Worm (Caenorhabditis elegans) whole organism, midembryonic: ENCODE results near the gene set-17.

ENCODE experiments used
- T22C8.4 ChIP-seq: fragments of 200-800 bp; sonication (Bioruptor generic); IDR thresholded peaks from 2 replicates; pipeline ENCODE4 v1.3.6; 2022; ENCODE audit warnings: missing genetic modification characterization, missing compliant biosample characterization
- cog-1 ChIP-seq: sonication (generic microtip); optimal IDR thresholded peaks from 2 replicates; lab custom pipeline; 2016; ENCODE audit warnings: missing genetic modification characterization, missing compliant biosample characterization
- flt-1 ChIP-seq: fragments of 200-800 bp; sonication (Bioruptor generic); IDR thresholded peaks from 2 replicates; pipeline ENCODE4 v1.3.6; 2022; ENCODE audit warnings: missing genetic modification characterization, missing compliant biosample characterization
- klf-2 ChIP-seq: fragments of 200-800 bp; sonication (Bioruptor generic); conservative IDR thresholded peaks from 2 replicates; pipeline ENCODE4 v1.3.6; 2022; ENCODE audit warnings: missing genetic modification reagents, missing genetic modification characterization, missing compliant biosample characterization
- med-1 ChIP-seq: sonication (generic microtip); optimal IDR thresholded peaks from 2 replicates; lab custom pipeline; 2017; ENCODE audit warnings: missing genetic modification characterization, mild to moderate bottlenecking, missing compliant biosample characterization, antibody characterized with exemption, missing genetic modification reagents; ENCODE audit not compliant: insufficient read depth
- ref-1 ChIP-seq: fragments of 200-800 bp; sonication (Bioruptor generic); conservative IDR thresholded peaks from 2 replicates; pipeline ENCODE4 v1.3.6; 2022; ENCODE audit warnings: missing genetic modification reagents, missing genetic modification characterization, missing compliant biosample characterization
- tab-1 ChIP-seq: fragments of 200-800 bp; sonication (Bioruptor generic); IDR thresholded peaks from 2 replicates; pipeline ENCODE4 v1.3.6; 2022; ENCODE audit warnings: missing genetic modification characterization, missing compliant biosample characterization
- ztf-23 ChIP-seq: fragments of 200-800 bp; sonication (Bioruptor generic); IDR thresholded peaks from 2 replicates; pipeline ENCODE4 v1.3.6; 2022; ENCODE audit warnings: missing genetic modification reagents, missing genetic modification characterization, missing compliant biosample characterization
- ztf-29 ChIP-seq: fragments of 200-800 bp; sonication (Bioruptor generic); IDR thresholded peaks from 2 replicates; pipeline ENCODE4 v1.3.6; 2022; ENCODE audit warnings: missing genetic modification reagents, missing genetic modification characterization, missing compliant biosample characterization

- no peak for TF ChIP-seq cog-1 (tag; lab: Kevin White, UChicago)
- no peak for TF ChIP-seq flt-1
- TF ChIP-seq tab-1 (GFP tag; lab: Robert Waterston, UW): no peak
- no peak for TF ChIP-seq ztf-29 (GFP tag; lab: Robert Waterston, UW)
- TF ChIP-seq T22C8.4: no peak
- no peak for TF ChIP-seq klf-2 (GFP tag; lab: Robert Waterston, UW)
- TF ChIP-seq med-1 (GFP tag; lab: Kevin White, UChicago): no peak
- TF ChIP-seq ztf-23 (GFP tag; lab: Robert Waterston, UW): no peak
- no peak for TF ChIP-seq ref-1 (GFP tag; lab: Robert Waterston, UW)
Measured at ce11 chrII:8964049-8964448, 23.8 kb upstream of the set-17 start, which contains the start of gene sftd-3.
